Worm (Caenorhabditis elegans) whole organism, L4/young adult: Measurements from ENCODE around the gene Y51H7C.13.

ENCODE experiments used
- dao-5 ChIP-seq: sonication (generic microtip); optimal IDR thresholded peaks from 2 replicates; lab custom pipeline; 2016; ENCODE audit warnings: missing genotype, missing genetic modification characterization, moderate library complexity, missing compliant biosample characterization
- him-1 ChIP-seq: sonication (generic microtip); optimal IDR thresholded peaks from 2 replicates; lab custom pipeline; 2016; ENCODE audit warnings: missing genotype, missing genetic modification reagents, missing genetic modification characterization, missing compliant biosample characterization

- TF ChIP-seq him-1 (tag; lab: Kevin White, UChicago): no peak
- TF ChIP-seq dao-5 (tag; lab: Kevin White, UChicago): no peak
Observed at ce11 chrII:1419994-1420393, 46.4 kb downstream of the Y51H7C.13 start.
